Fruit fly (Drosophila melanogaster) whole organism, prepupa: ENCODE data around the gene retinin.
A peak's percentile ranks its signal among the peaks of the same experiment; 100 is the strongest.

Experiments
- CG11762 ChIP-seq: fragments of 200-800 bp; sonication (Bioruptor generic); optimal IDR thresholded peaks from 3 replicates; lab custom pipeline; 2016; ENCODE audit warnings: missing biosample characterization, missing genetic modification characterization; ENCODE audit not compliant: insufficient read depth
- CG11902 ChIP-seq: fragments of 200-800 bp; sonication (Bioruptor generic); optimal IDR thresholded peaks from 3 replicates; lab custom pipeline; 2016; ENCODE audit warnings: missing biosample characterization, missing genetic modification characterization
- CG16779 ChIP-seq: fragments of 200-800 bp; sonication (Bioruptor generic); optimal IDR thresholded peaks from 3 replicates; lab custom pipeline; 2017; ENCODE audit warnings: missing biosample characterization, mild to moderate bottlenecking, missing genetic modification characterization
- CG3032 ChIP-seq: fragments of 200-800 bp; optimal IDR thresholded peaks from 2 replicates; lab custom pipeline; 2019; ENCODE audit warnings: missing biosample characterization, mild to moderate bottlenecking, missing genetic modification characterization, moderate library complexity
- CG32006 ChIP-seq: fragments of 200-800 bp; sonication (Bioruptor generic); optimal IDR thresholded peaks from 3 replicates; lab custom pipeline; 2017; ENCODE audit warnings: missing biosample characterization, mild to moderate bottlenecking, missing genetic modification characterization
- CG34406 ChIP-seq: fragments of 200-800 bp; sonication (Bioruptor generic); optimal IDR thresholded peaks from 3 replicates; lab custom pipeline; 2016; ENCODE audit warnings: missing biosample characterization, missing genetic modification characterization
- CG6163 ChIP-seq: fragments of 200-800 bp; sonication (Bioruptor generic); IDR thresholded peaks from 3 replicates; pipeline ENCODE4 v1.3.6; 2022; ENCODE audit warnings: missing biosample characterization, missing genetic modification characterization
- CG6276 ChIP-seq: fragments of 200-800 bp; sonication (Bioruptor generic); optimal IDR thresholded peaks from 2 replicates; lab custom pipeline; 2017; ENCODE audit warnings: missing biosample characterization, mild to moderate bottlenecking, missing genetic modification characterization
- CG6792 ChIP-seq: fragments of 200-800 bp; sonication (Bioruptor generic); optimal IDR thresholded peaks from 3 replicates; lab custom pipeline; 2016; ENCODE audit warnings: missing biosample characterization, missing genetic modification characterization
- CG7368 ChIP-seq: fragments of 200-800 bp; sonication (Bioruptor generic); optimal IDR thresholded peaks from 3 replicates; lab custom pipeline; 2016; ENCODE audit warnings: missing biosample characterization, missing genetic modification characterization
- CG8119 ChIP-seq: fragments of 200-800 bp; sonication (Bioruptor generic); IDR thresholded peaks from 3 replicates; pipeline ENCODE4 v1.3.6; 2022; ENCODE audit warnings: missing biosample characterization, missing genetic modification characterization
- CG8319 ChIP-seq: fragments of 200-800 bp; sonication (Bioruptor generic); optimal IDR thresholded peaks from 3 replicates; lab custom pipeline; 2016; ENCODE audit warnings: missing biosample characterization, missing genetic modification characterization
- CG8632 ChIP-seq: fragments of 200-800 bp; sonication (Bioruptor generic); optimal IDR thresholded peaks from 3 replicates; lab custom pipeline; 2016; ENCODE audit warnings: missing biosample characterization, missing genetic modification characterization
- Eip93F ChIP-seq: fragments of 200-800 bp; sonication (Bioruptor generic); optimal IDR thresholded peaks from 2 replicates; lab custom pipeline; 2016; ENCODE audit warnings: missing biosample characterization, mild to moderate bottlenecking, missing genetic modification characterization
- Ets96B ChIP-seq: fragments of 200-800 bp; optimal IDR thresholded peaks from 2 replicates; lab custom pipeline; 2019; ENCODE audit warnings: missing biosample characterization, mild to moderate bottlenecking, missing genetic modification characterization, moderate library complexity
- Lpt ChIP-seq: fragments of 200-800 bp; sonication (Bioruptor generic); optimal IDR thresholded peaks from 3 replicates; lab custom pipeline; 2016; ENCODE audit warnings: missing biosample characterization, missing genetic modification characterization
- Met ChIP-seq: fragments of 200-800 bp; sonication (Bioruptor generic); optimal IDR thresholded peaks from 3 replicates; lab custom pipeline; 2016; ENCODE audit warnings: missing biosample characterization, missing genetic modification characterization
- OdsH ChIP-seq: fragments of 200-800 bp; sonication (Bioruptor generic); optimal IDR thresholded peaks from 3 replicates; lab custom pipeline; 2016; ENCODE audit warnings: missing biosample characterization, missing genetic modification characterization
- Sox14 ChIP-seq: fragments of 200-800 bp; sonication (Bioruptor generic); optimal IDR thresholded peaks from 3 replicates; lab custom pipeline; 2016; ENCODE audit warnings: missing biosample characterization, missing genetic modification characterization
- achi ChIP-seq: fragments of 200-800 bp; sonication (Bioruptor generic); optimal IDR thresholded peaks from 3 replicates; lab custom pipeline; 2016; ENCODE audit warnings: missing biosample characterization, missing genetic modification characterization
- acj6 ChIP-seq: fragments of 200-800 bp; sonication (Bioruptor generic); optimal IDR thresholded peaks from 3 replicates; lab custom pipeline; 2016; ENCODE audit warnings: missing biosample characterization, missing genetic modification characterization
- cyc ChIP-seq: fragments of 200-800 bp; sonication (Bioruptor generic); optimal IDR thresholded peaks from 3 replicates; lab custom pipeline; 2016; ENCODE audit warnings: missing biosample characterization, missing genetic modification characterization
- dac ChIP-seq: fragments of 200-800 bp; sonication (Bioruptor generic); optimal IDR thresholded peaks from 2 replicates; lab custom pipeline; 2017; ENCODE audit warnings: missing biosample characterization, mild to moderate bottlenecking, missing genetic modification characterization
- dsx ChIP-seq: fragments of 200-800 bp; optimal IDR thresholded peaks from 3 replicates; lab custom pipeline; 2019; ENCODE audit warnings: missing biosample characterization, mild to moderate bottlenecking, missing genetic modification characterization, moderate library complexity; ENCODE audit not compliant: poor library complexity, severe bottlenecking
- eg ChIP-seq: fragments of 200-800 bp; sonication (Bioruptor generic); IDR thresholded peaks from 3 replicates; pipeline ENCODE4 v1.3.6; 2022; ENCODE audit warnings: missing biosample characterization, missing genetic modification characterization
- esn ChIP-seq: fragments of 200-800 bp; sonication (Bioruptor generic); optimal IDR thresholded peaks from 2 replicates; lab custom pipeline; 2016; ENCODE audit warnings: missing biosample characterization, mild to moderate bottlenecking, missing genetic modification characterization, moderate library complexity
- fd85E ChIP-seq: fragments of 200-800 bp; sonication (Bioruptor generic); optimal IDR thresholded peaks from 3 replicates; lab custom pipeline; 2016; ENCODE audit warnings: missing biosample characterization, missing genetic modification characterization
- fkh ChIP-seq: fragments of 200-800 bp; sonication (Bioruptor generic); optimal IDR thresholded peaks from 3 replicates; lab custom pipeline; 2017; ENCODE audit warnings: missing biosample characterization, mild to moderate bottlenecking, missing genetic modification characterization, moderate library complexity
- net ChIP-seq: fragments of 200-800 bp; sonication (Bioruptor generic); optimal IDR thresholded peaks from 3 replicates; lab custom pipeline; 2016; ENCODE audit warnings: missing biosample characterization, missing genetic modification characterization
- salr ChIP-seq, 2 experiments: fragments of 200-800 bp; sonication (Bioruptor generic); optimal IDR thresholded peaks; 3 replicates each; lab custom pipeline; 2016 to 2018; ENCODE audit warnings: missing biosample characterization in 2 of 2, missing genetic modification characterization in 2 of 2, mild to moderate bottlenecking in 1 of 2
- spab ChIP-seq: fragments of 200-800 bp; sonication (Bioruptor generic); optimal IDR thresholded peaks from 2 replicates; lab custom pipeline; 2017; ENCODE audit warnings: missing biosample characterization, mild to moderate bottlenecking, missing genetic modification characterization, missing genetic modification reagents
- ss ChIP-seq, 2 experiments: fragments of 200-800 bp; sonication (Bioruptor generic); optimal IDR thresholded peaks; 2 replicates in 1 of 2; 3 replicates in 1 of 2; lab custom pipeline; 2017 to 2018; ENCODE audit warnings: mild to moderate bottlenecking in 2 of 2, missing biosample characterization in 2 of 2, missing genetic modification characterization in 2 of 2, moderate library complexity in 1 of 2
- svp ChIP-seq: fragments of 200-800 bp; sonication (Bioruptor generic); peaks from one replicate; lab custom pipeline; 2016; ENCODE audit warnings: missing biosample characterization, missing genetic modification characterization
- topi ChIP-seq: fragments of 200-800 bp; sonication (Bioruptor generic); optimal IDR thresholded peaks from 3 replicates; lab custom pipeline; 2016; ENCODE audit warnings: missing biosample characterization, missing genetic modification characterization

Gene retinin

DNA sequence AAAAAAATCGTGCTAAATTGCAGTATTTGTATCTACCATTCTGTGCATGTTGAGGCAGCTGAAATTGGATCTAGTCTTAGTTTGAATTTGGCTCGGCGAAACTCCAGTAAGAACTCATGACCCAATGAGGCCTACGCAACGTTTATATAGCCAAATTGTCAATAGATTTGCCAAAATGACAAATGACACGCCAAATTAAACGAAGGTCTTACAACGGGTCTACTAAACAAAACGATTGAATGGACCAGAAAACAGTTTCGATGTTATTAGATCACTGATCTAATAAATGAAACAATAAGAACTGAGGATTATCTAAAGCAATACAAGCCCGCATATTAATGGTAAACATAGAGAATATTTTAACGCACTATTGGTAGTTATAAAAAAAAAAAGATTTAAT lies 10.6 kb upstream of the retinin start, which contains the start of gene CG42718:
TSS of gene CG42718 (minus strand) at position 101 of the 400 bp plus-strand sequence.
- TF ChIP-seq Met (GFP tag; lab: Kevin White, UChicago) (no peak), topi (GFP tag; lab: Kevin White, UChicago) (no peak), CG3032 (tag; lab: Kevin White, UChicago) (no peak), CG8119 (GFP tag; lab: Robert Waterston, UW) (no peak), cyc (GFP tag; lab: Kevin White, UChicago) (no peak), ss (GFP tag; optimal IDR thresholded peaks at IDR 0.05; lab: Kevin White, UChicago) (no peak), OdsH (no peak), achi (GFP tag; lab: Kevin White, UChicago) (no peak), salr (GFP tag; optimal IDR thresholded peaks at IDR 0.05; lab: Kevin White, UChicago) (no peak), net (GFP tag; lab: Kevin White, UChicago) (no peak), CG8319 (GFP tag; lab: Kevin White, UChicago) (no peak), CG6276 (GFP tag; lab: Kevin White, UChicago) (no peak), CG32006 (GFP tag; lab: Kevin White, UChicago) (no peak), eg (GFP tag; lab: Robert Waterston, UW) (no peak)

dm6 chr3L:16323372-16323771 lies 8.4 kb upstream of the retinin start, which contains the start of gene CG13059:
CG13059 (plus strand) TSS chr3L:16323672.
- TF ChIP-seq CG7368 (GFP tag; lab: Kevin White, UChicago) (no peak), Lpt (no peak), CG6792 (no peak), fd85E (GFP tag; lab: Kevin White, UChicago) (no peak), CG16779 (tag; lab: Kevin White, UChicago) (no peak), fkh (GFP tag; lab: Kevin White, UChicago) (no peak), topi (GFP tag; lab: Kevin White, UChicago) (no peak), svp (GFP tag; lab: Kevin White, UChicago) (no peak), CG8632 (GFP tag; lab: Kevin White, UChicago) (no peak), esn (GFP tag; lab: Kevin White, UChicago) (no peak), Sox14 (GFP tag; lab: Kevin White, UChicago) (no peak), CG8119 (GFP tag; lab: Robert Waterston, UW) (no peak)

dm6 chr3L:16326657-16327056 lies 5.1 kb upstream of the retinin start, which contains the start of the genes CG13040 and CG13039:
CG13040 (minus strand) TSS chr3L:16326757.
CG13039 (minus strand) TSS chr3L:16326762.
- TF ChIP-seq CG7368 (GFP tag; lab: Kevin White, UChicago) (no peak), dac (no peak), fd85E (GFP tag; lab: Kevin White, UChicago) (no peak), Eip93F (GFP tag; lab: Kevin White, UChicago) (no peak), esn (GFP tag; lab: Kevin White, UChicago) (no peak), Ets96B (no peak), dsx (GFP tag; lab: Kevin White, UChicago) (no peak), CG11762 (no peak)

- TF ChIP-seq acj6 (GFP tag; lab: Kevin White, UChicago) (no peak), svp (GFP tag; lab: Kevin White, UChicago) (peak; percentile 16), Sox14 (GFP tag; lab: Kevin White, UChicago) (no peak), spab (no peak), CG34406 (GFP tag; lab: Kevin White, UChicago) (no peak), CG6163 (GFP tag; lab: Robert Waterston, UW) (0 out of 3 replicates have a peak, but pooled peaks have one; percentile 27), eg (GFP tag; lab: Robert Waterston, UW) (peak; percentile 48), ss (GFP tag; optimal IDR thresholded peaks at IDR 0.05; lab: Kevin White, UChicago) (peak in 1 of 2 experiments; percentile 15), Met (GFP tag; lab: Kevin White, UChicago) (no peak), CG11902 (GFP tag; lab: Kevin White, UChicago) (no peak), Lpt (no peak)
These were observed 4.0 kb upstream of the retinin start, which contains the start of gene CG13038 for dm6 chr3L:16327776-16328175. CG13038 (minus strand) TSS chr3L:16327893.
